Worm (Caenorhabditis elegans): ENCODE data around the gene egl-9.

DNA sequence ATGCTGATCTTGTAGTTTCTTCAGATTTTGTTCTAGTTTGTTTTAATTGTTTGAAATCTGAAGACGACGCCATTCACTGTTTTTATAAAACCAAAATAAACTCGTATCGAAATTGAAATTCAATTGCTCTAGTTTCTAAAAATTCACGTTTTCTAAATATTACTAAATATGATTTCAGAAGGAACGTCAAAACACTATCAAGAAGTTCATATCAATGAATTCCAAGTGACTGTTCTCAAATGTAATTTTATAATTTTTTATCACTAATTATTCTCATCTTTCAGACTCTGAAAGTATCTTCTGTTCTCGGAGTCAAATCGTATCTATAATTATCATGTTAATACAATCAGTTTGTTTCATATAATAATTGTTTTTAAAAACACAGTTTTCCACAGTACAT lies 27.6 kb upstream of the egl-9 start, which contains the start of gene snf-10:
- TF ChIP-seq klf-2 (GFP tag; conservative IDR thresholded peaks at IDR 0.05) (no peak), med-1 (GFP tag; optimal IDR thresholded peaks at IDR 0.05; ENCODE audit: insufficient read depth) (no peak), flt-1 (GFP tag; IDR thresholded peaks at IDR 0.05) (no peak), ztf-29 (GFP tag; IDR thresholded peaks at IDR 0.05) (no peak), ztf-23 (GFP tag; IDR thresholded peaks at IDR 0.05) (no peak), ref-1 (GFP tag; conservative IDR thresholded peaks at IDR 0.05) (no peak), tab-1 (GFP tag; IDR thresholded peaks at IDR 0.05) (no peak), T22C8.4 (GFP tag; IDR thresholded peaks at IDR 0.05) (no peak)

Data from whole organism, midembryonic.